Fruit fly (Drosophila melanogaster) whole organism, larva: ENCODE data around the gene CG14715.

Experiments used
- noc ChIP-seq: fragments of 200-800 bp; sonication (Bioruptor generic); optimal IDR thresholded peaks from 3 replicates; lab custom pipeline; 2019; ENCODE audit warnings: missing biosample characterization, mild to moderate bottlenecking, missing genetic modification characterization, moderate library complexity

Gene CG14715

DNA sequence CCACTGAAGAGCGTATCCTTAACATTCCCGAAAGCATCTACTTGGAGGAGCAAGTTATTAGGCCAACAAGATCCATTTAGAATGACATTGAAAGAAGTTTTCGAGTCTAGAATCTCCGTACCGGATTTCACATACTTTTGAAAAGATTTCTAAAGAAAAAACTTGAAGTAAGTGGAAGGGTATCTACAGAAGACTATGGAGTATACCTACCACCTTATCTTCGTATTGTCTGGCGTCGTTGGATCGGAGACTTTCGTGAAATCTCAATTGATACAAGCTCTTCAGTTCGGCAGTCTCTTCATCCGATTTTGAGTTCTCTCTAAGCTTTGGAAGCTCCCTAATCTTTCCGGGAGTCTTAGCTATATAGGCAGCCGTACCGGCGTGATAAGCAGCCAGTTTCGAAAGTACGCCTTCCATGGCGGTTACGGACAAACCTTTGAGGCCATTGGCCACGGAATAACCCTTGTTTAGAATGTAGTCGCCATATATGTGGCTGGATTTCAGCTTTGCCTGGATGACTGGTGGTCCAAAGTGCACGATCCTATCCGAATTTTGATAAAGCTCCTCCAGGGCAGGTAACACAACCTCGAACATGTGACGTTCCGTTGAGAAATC is 16.9 kb downstream of the CG14715 start:
- no peak for TF ChIP-seq noc (tag; lab: Kevin White, UChicago)

DNA sequence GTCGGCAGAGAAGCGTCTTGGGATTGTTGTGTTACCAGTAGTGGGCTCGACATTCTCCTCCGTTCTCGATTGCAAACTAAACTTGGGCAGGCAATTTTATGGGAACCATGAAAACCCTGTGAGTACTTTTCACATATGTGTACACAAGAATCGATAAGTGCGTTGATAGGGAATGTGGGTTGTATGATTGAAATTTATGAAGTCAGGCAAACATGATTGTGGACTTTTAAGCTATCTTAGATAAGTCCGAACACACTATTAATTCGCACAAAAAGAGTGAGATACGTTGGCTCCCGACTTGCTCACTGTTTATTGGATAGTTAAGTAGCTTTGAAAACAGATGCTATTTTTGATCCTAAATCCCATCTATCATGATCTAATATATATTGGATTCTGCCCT is 17.7 kb downstream of the CG14715 start, which contains the start of gene CG18765:
Gene CG18765 (minus strand): TSS at position 53 of the 400 bp plus-strand sequence.
- TF ChIP-seq noc (tag; lab: Kevin White, UChicago): no peak

dm6 chr3R:11692504-11692903 is 18.5 kb downstream of the CG14715 start:
- no peak for TF ChIP-seq noc (tag; lab: Kevin White, UChicago)

DNA sequence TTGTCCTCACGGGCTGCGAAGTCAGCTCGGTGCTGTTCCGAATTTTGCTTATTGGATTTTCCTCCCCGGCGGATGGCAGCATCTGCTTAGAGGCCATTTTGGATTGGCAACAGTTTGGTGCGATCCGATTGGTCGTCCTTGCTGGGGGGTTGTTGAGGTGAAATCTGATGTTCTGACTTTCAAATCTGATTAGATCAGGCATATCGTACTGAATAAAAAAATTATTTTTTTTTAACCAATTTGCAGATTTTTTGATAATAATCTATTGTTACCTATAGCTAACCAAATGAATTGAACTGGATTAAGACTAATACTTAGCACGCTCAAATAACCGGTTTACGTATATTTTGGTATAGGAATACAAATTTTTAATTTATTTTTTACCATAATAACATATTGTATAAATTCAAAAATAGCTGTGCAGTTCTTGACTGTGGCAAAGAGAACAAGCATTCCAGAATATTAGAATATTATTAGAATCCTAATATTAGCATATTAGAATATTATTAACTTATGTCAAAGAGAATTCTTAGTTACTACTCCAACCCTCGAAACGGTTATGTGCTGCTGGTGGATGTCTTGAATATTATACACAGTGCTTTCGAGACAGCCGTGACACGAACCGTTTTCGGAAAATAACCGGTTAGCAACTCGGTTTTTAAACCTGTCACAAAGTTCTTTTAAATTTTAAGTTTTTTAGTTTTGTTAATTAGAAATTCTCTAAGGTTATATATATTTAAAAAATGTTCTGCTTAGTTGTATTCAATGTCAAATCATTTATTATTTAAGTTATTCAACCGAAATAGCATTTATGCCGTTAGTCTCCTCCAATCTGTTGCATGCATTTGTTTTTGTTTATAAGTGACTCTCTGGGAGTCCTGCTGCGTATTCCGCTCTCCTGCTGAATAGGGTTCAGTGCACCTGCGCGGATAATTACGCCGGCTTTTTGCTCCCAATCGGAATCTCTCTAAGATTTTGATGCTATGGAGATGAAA is 20.6 kb downstream of the CG14715 start, which contains the start of gene Fer3:
Gene Fer3 (minus strand): TSS at position 1 of the 995 bp plus-strand sequence.
- TF ChIP-seq noc (tag; lab: Kevin White, UChicago): no peak

DNA sequence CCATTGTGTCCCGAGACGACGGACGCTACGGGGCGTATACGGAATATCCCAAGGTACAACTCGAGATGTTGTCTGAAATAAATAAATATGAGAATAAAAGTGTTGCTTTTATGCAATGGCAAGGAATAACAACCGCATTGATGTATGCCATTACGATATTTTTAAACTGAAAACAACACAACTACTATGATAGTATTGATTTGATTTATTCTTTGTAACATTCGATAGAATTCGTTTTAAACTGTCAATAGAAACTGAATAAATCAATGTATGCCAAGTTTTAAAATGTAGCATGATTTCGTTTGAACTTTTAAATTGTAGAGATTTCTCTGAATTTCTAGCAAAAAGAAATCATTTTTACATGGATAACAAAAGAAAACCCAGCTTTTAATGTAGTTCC is 22.2 kb downstream of the CG14715 start, which contains the start of gene CG14717:
Gene CG14717 (plus strand): TSS at position 301 of the 400 bp plus-strand sequence.
- TF ChIP-seq noc (tag; lab: Kevin White, UChicago): no peak

DNA sequence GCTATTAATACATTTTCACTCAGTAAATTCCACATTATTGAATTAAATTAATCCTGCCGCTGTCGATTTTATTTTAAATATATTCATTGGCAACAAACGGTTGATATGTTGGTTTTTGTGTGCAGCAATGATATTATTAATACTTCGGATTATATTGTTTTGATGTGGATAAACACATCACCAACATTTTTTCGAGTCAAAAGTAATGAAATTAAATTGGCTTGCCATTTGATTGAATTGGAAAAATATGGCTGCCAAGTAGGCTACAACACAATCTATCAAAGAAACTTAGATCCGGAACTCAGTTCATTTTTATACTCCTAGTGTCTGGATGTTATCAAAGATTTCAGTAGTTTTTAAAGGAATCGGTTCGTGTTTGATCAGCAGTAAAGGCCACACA is 26.3 kb downstream of the CG14715 start, which contains the start of gene CG14718:
Gene CG14718 (plus strand): TSS at position 301 of the 400 bp plus-strand sequence.
- no peak for TF ChIP-seq noc (tag; lab: Kevin White, UChicago)

dm6 chr3R:11703730-11704129 is 29.7 kb downstream of the CG14715 start, which contains the start of gene I-t:
Gene I-t (plus strand): TSS chr3R:11704030.
- TF ChIP-seq noc (tag; lab: Kevin White, UChicago): no peak

dm6 chr3R:11711376-11711775 is 37.4 kb downstream of the CG14715 start, which contains the start of gene CG14720:
Gene CG14720 (plus strand): TSS chr3R:11711676.
- no peak for TF ChIP-seq noc (tag; lab: Kevin White, UChicago)

DNA sequence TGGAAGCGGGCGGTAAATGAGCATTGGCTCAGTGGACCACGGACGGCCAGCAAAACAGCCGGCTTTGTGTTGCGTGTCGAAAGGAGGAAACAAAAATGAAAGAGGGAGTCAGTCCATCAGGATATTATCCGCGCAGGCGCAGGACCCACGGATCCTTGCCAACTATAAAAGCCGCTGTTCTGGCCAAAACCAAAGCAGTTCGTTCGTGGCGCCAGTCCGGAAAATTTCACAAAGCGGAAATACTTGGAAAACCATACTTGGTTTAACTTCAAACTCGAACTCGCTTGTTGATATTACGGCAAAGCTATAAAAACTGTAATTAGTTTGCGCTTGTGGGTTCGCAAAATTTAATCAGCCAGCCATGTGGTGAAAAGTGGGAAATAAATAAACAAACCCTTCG is 47.6 kb downstream of the CG14715 start, which contains the start of gene CG12594:
Gene CG12594 (plus strand): TSS at position 142 of the 400 bp plus-strand sequence.
- no peak for TF ChIP-seq noc (tag; lab: Kevin White, UChicago)
